Worm (Caenorhabditis elegans): ENCODE data around the gene kxd-1.

DNA sequence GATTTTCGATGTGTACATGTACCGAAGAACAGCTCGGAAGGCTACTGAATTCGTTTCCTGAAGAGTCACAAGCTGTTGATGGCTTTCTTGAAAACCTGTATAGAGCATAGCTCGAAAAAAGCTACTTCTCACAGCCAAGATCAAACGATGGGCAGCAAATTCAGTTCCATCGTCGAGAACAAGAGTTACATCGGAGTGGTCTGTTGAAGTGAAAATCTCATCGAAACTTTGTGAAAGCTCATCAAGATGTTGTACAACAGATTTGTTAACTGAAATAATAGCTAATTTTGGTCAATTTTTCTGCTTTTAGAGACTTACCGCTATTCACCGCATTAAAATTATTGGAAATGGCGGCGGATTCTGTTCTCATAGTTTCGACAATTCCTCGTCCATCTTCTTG, 15.4 kb downstream of the kxd-1 start:
- no peak for TF ChIP-seq lin-11 (tag; optimal IDR thresholded peaks at IDR 0.05)
- no peak for TF ChIP-seq hlh-15 (tag; optimal IDR thresholded peaks at IDR 0.05)
- TF ChIP-seq ama-1 (optimal IDR thresholded peaks at IDR 0.05) = no peak
- no peak for TF ChIP-seq rnt-1 (tag; optimal IDR thresholded peaks at IDR 0.05)
- TF ChIP-seq sox-4 (tag; optimal IDR thresholded peaks at IDR 0.05) = no peak
- TF ChIP-seq fkh-10 (GFP tag; optimal IDR thresholded peaks at IDR 0.05) = no peak
- no peak for TF ChIP-seq elt-2 (tag; optimal IDR thresholded peaks at IDR 0.05)
- no peak for TF ChIP-seq ceh-22 (tag; optimal IDR thresholded peaks at IDR 0.05)
- no peak for TF ChIP-seq madf-2 (tag; optimal IDR thresholded peaks at IDR 0.05)
- no peak for TF ChIP-seq tbx-2 (tag; optimal IDR thresholded peaks at IDR 0.05)
- no peak for TF ChIP-seq pqm-1 (tag; optimal IDR thresholded peaks at IDR 0.05)
- no peak for TF ChIP-seq C38D4.7 (GFP tag; optimal IDR thresholded peaks at IDR 0.05)
- TF ChIP-seq ceh-14 (tag; optimal IDR thresholded peaks at IDR 0.05) = no peak
- no peak for TF ChIP-seq hlh-6 (tag; optimal IDR thresholded peaks at IDR 0.05)
